Fruit fly (Drosophila melanogaster) whole organism: Measurements from ENCODE around the gene CG5676.

ENCODE experiments used
- CG8478 ChIP-seq: fragments of >200 bp; optimal IDR thresholded peaks from 2 replicates; lab custom pipeline; 2018; ENCODE audit warnings: inconsistent platforms
- Dll ChIP-seq: fragments of >200 bp; optimal IDR thresholded peaks from 2 replicates; lab custom pipeline; 2017
- EcR ChIP-seq, 2 experiments: fragments of >200 bp; optimal IDR thresholded peaks; 2 replicates each; lab custom pipeline; 2017; ENCODE audit warnings: missing biosample characterization in 2 of 2, missing genetic modification characterization in 2 of 2, missing genetic modification reagents in 2 of 2
- pan ChIP-seq: fragments of >200 bp; optimal IDR thresholded peaks from 2 replicates; lab custom pipeline; 2017
- psq ChIP-seq: fragments of >200 bp; optimal IDR thresholded peaks from 2 replicates; lab custom pipeline; 2017
- usp ChIP-seq: fragments of >200 bp; optimal IDR thresholded peaks from 2 replicates; lab custom pipeline; 2017; ENCODE audit warnings: missing biosample characterization, missing genetic modification characterization, mixed read lengths

- TF ChIP-seq usp (GFP tag; lab: Kevin White, UChicago) (no peak), EcR (GFP tag; optimal IDR thresholded peaks at IDR 0.05; lab: Kevin White, UChicago) (no peak), psq (lab: Kevin White, UChicago) (no peak), Dll (lab: Kevin White, UChicago) (no peak), CG8478 (lab: Kevin White, UChicago) (no peak), pan (lab: Kevin White, UChicago) (no peak)
Observed at dm6 chr2L:10226213-10226723, 29.4 kb downstream of the CG5676 start.
